Worm (Caenorhabditis elegans) whole organism, early embryonic: Measurements from ENCODE around the gene lelo-3.

Experiments
- B0310.2 ChIP-seq: sonication (generic microtip); optimal IDR thresholded peaks from 2 replicates; lab custom pipeline; 2016; ENCODE audit warnings: mild to moderate bottlenecking, missing genetic modification characterization, missing compliant biosample characterization
- F13C5.2 ChIP-seq: sonication (generic microtip); optimal IDR thresholded peaks from 2 replicates; lab custom pipeline; 2017; ENCODE audit warnings: mild to moderate bottlenecking, missing genetic modification characterization, inconsistent platforms, missing compliant biosample characterization
- aly-1 ChIP-seq: sonication (generic microtip); optimal IDR thresholded peaks from 2 replicates; lab custom pipeline; 2016; ENCODE audit warnings: missing genetic modification characterization, missing compliant biosample characterization
- ama-1 ChIP-seq: fragments of 150-350 bp; optimal IDR thresholded peaks from 2 replicates; lab custom pipeline; 2014
- ceh-13 ChIP-seq: fragments of 200-800 bp; sonication (Bioruptor generic); optimal IDR thresholded peaks from 2 replicates; lab custom pipeline; 2018; ENCODE audit warnings: mild to moderate bottlenecking, missing genetic modification characterization, missing compliant biosample characterization
- ceh-36 ChIP-seq: sonication (generic microtip); optimal IDR thresholded peaks from 2 replicates; lab custom pipeline; 2016; ENCODE audit warnings: missing genetic modification characterization, inconsistent platforms, missing compliant biosample characterization
- flt-1 ChIP-seq: fragments of 200-800 bp; sonication (Bioruptor generic); IDR thresholded peaks from 2 replicates; pipeline ENCODE4 v1.3.6; 2022; ENCODE audit warnings: missing genetic modification characterization, missing compliant biosample characterization
- hmbx-1 ChIP-seq: sonication (generic microtip); optimal IDR thresholded peaks from 2 replicates; lab custom pipeline; 2016; ENCODE audit warnings: mild to moderate bottlenecking, missing genetic modification characterization, missing compliant biosample characterization
- pes-1 ChIP-seq: fragments of 200-800 bp; sonication (Bioruptor generic); IDR thresholded peaks from 2 replicates; pipeline ENCODE4 v1.3.6; 2022; ENCODE audit warnings: missing genetic modification reagents, missing genetic modification characterization, missing compliant biosample characterization
- scrt-1 ChIP-seq: fragments of 200-800 bp; sonication (Bioruptor generic); IDR thresholded peaks from 2 replicates; pipeline ENCODE4 v1.3.6; 2022; ENCODE audit warnings: missing genetic modification characterization, missing compliant biosample characterization
- sea-1 ChIP-seq: fragments of 200-800 bp; sonication (Bioruptor generic); conservative IDR thresholded peaks from 2 replicates; pipeline ENCODE4 v1.3.6; 2022; ENCODE audit warnings: missing genetic modification characterization, missing compliant biosample characterization
- tra-4 ChIP-seq: sonication (generic microtip); optimal IDR thresholded peaks from 2 replicates; lab custom pipeline; 2017; ENCODE audit warnings: missing genetic modification characterization, missing compliant biosample characterization

ce11 chrX:5975726-5976125 is 46.6 kb downstream of the lelo-3 start:
- TF ChIP-seq B0310.2 (tag; lab: Kevin White, UChicago) = no peak
- no peak for TF ChIP-seq ama-1 (lab: Kevin White, UChicago)
- no peak for TF ChIP-seq scrt-1
- TF ChIP-seq flt-1 (GFP tag; lab: Robert Waterston, UW) = no peak
- TF ChIP-seq ceh-36 (tag; lab: Kevin White, UChicago) = no peak
- TF ChIP-seq aly-1 (tag; lab: Kevin White, UChicago) = no peak
- TF ChIP-seq ceh-13 (GFP tag; lab: Kevin White, UChicago) = no peak
- TF ChIP-seq F13C5.2 (tag; lab: Kevin White, UChicago) = no peak
- no peak for TF ChIP-seq tra-4
- TF ChIP-seq pes-1 = no peak
- TF ChIP-seq hmbx-1 = no peak
- no peak for TF ChIP-seq sea-1 (GFP tag; lab: Robert Waterston, UW)
